Worm (Caenorhabditis elegans) whole organism, young adult: ENCODE results near the gene F58H1.2.

ENCODE experiments used
- B0035.1 ChIP-seq: sonication (generic microtip); optimal IDR thresholded peaks from 2 replicates; lab custom pipeline; 2016; ENCODE audit warnings: missing genetic modification characterization, mild to moderate bottlenecking, missing compliant biosample characterization, missing genotype, missing genetic modification reagents
- F22D6.2 ChIP-seq: sonication (generic microtip); optimal IDR thresholded peaks from 2 replicates; lab custom pipeline; 2016; ENCODE audit warnings: mild to moderate bottlenecking, missing genetic modification characterization, missing compliant biosample characterization
- F23B12.7 ChIP-seq: sonication (generic microtip); optimal IDR thresholded peaks from 2 replicates; lab custom pipeline; 2017; ENCODE audit warnings: missing genetic modification characterization, mild to moderate bottlenecking, missing compliant biosample characterization, antibody characterized with exemption, moderate library complexity; ENCODE audit not compliant: insufficient read depth
- F33H1.4 ChIP-seq: fragments of 200-800 bp; sonication (Bioruptor generic); IDR thresholded peaks from 2 replicates; pipeline ENCODE4 v1.3.6; 2022; ENCODE audit warnings: missing genetic modification reagents, missing genetic modification characterization, missing compliant biosample characterization
- F49E8.2 ChIP-seq: sonication (generic microtip); optimal IDR thresholded peaks from 3 replicates; lab custom pipeline; 2017; ENCODE audit warnings: missing genetic modification characterization, mild to moderate bottlenecking, missing compliant biosample characterization, antibody characterized with exemption, moderate library complexity; ENCODE audit not compliant: insufficient read depth
- F52B5.7 ChIP-seq: sonication (generic microtip); optimal IDR thresholded peaks from 2 replicates; lab custom pipeline; 2016; ENCODE audit warnings: mild to moderate bottlenecking, missing genetic modification characterization, missing compliant biosample characterization
- F55B11.4 ChIP-seq: sonication (generic microtip); optimal IDR thresholded peaks from 2 replicates; lab custom pipeline; 2016; ENCODE audit warnings: missing compliant biosample characterization, missing genetic modification characterization, borderline replicate concordance; ENCODE audit not compliant: insufficient read depth
- T26A5.8 ChIP-seq: sonication (generic microtip); optimal IDR thresholded peaks from 2 replicates; lab custom pipeline; 2016; ENCODE audit warnings: missing genetic modification characterization, missing compliant biosample characterization
- akir-1 ChIP-seq: fragments of 200-800 bp; sonication (Bioruptor generic); optimal IDR thresholded peaks from 2 replicates; lab custom pipeline; 2018; ENCODE audit warnings: mild to moderate bottlenecking, missing genetic modification characterization, moderate library complexity, missing compliant biosample characterization
- bed-2 ChIP-seq: fragments of 200-800 bp; sonication (Bioruptor generic); IDR thresholded peaks from 2 replicates; pipeline ENCODE4 v1.3.6; 2022; ENCODE audit warnings: missing genetic modification reagents, missing genetic modification characterization, missing compliant biosample characterization
- ceh-100 ChIP-seq: fragments of 200-800 bp; sonication (Bioruptor generic); IDR thresholded peaks from 2 replicates; pipeline ENCODE4 v1.3.6; 2022; ENCODE audit warnings: missing genetic modification reagents, missing genetic modification characterization, missing compliant biosample characterization
- chd-7 ChIP-seq: sonication (generic microtip); optimal IDR thresholded peaks from 2 replicates; lab custom pipeline; 2016; ENCODE audit warnings: mild to moderate bottlenecking, missing genetic modification characterization, moderate library complexity, missing compliant biosample characterization
- die-1 ChIP-seq: sonication (generic microtip); optimal IDR thresholded peaks from 2 replicates; lab custom pipeline; 2016; ENCODE audit warnings: missing genotype, mild to moderate bottlenecking, missing genetic modification characterization, missing compliant biosample characterization
- egrh-3 ChIP-seq: fragments of 200-800 bp; sonication (Bioruptor generic); IDR thresholded peaks from 2 replicates; pipeline ENCODE4 v1.3.6; 2022; ENCODE audit warnings: missing genetic modification reagents, missing genetic modification characterization, missing compliant biosample characterization
- ekl-4 ChIP-seq: fragments of 200-800 bp; sonication (Bioruptor generic); IDR thresholded peaks from 2 replicates; pipeline ENCODE4 v1.3.6; 2022; ENCODE audit warnings: missing genetic modification reagents, missing genetic modification characterization, missing compliant biosample characterization
- hrde-1 ChIP-seq: sonication (generic microtip); optimal IDR thresholded peaks from 2 replicates; lab custom pipeline; 2016; ENCODE audit warnings: missing genetic modification characterization, mild to moderate bottlenecking, missing compliant biosample characterization, moderate library complexity, missing genotype, missing genetic modification reagents, borderline replicate concordance
- lsl-1 ChIP-seq: fragments of 200-800 bp; sonication (Bioruptor generic); optimal IDR thresholded peaks from 2 replicates; lab custom pipeline; 2018; ENCODE audit warnings: mild to moderate bottlenecking, missing genetic modification characterization, moderate library complexity, missing compliant biosample characterization
- pbrm-1 ChIP-seq: fragments of 200-800 bp; sonication (Bioruptor generic); IDR thresholded peaks from 2 replicates; pipeline ENCODE4 v1.3.6; 2022; ENCODE audit warnings: missing genetic modification reagents, missing genetic modification characterization, missing compliant biosample characterization
- rcor-1 ChIP-seq: fragments of 200-800 bp; sonication (Bioruptor generic); IDR thresholded peaks from 2 replicates; pipeline ENCODE4 v1.3.6; 2022; ENCODE audit warnings: missing genetic modification reagents, missing genetic modification characterization, missing compliant biosample characterization
- rpc-1 ChIP-seq, 2 experiments: fragments of 150-350 bp in 1 of 2; sonication (generic microtip) in 1 of 2; optimal IDR thresholded peaks; 2 replicates each; lab custom pipeline; 2014 to 2018; ENCODE audit warnings: missing biosample characterization in 1 of 2, missing genetic modification characterization in 1 of 2, missing genetic modification reagents in 1 of 2, missing genotype in 1 of 2
- sdz-38 ChIP-seq: sonication (generic microtip); optimal IDR thresholded peaks from 2 replicates; lab custom pipeline; 2016; ENCODE audit warnings: missing genotype, missing genetic modification characterization, missing compliant biosample characterization
- snpc-1.3 ChIP-seq: sonication (generic microtip); optimal IDR thresholded peaks from 2 replicates; lab custom pipeline; 2017; ENCODE audit warnings: missing genetic modification characterization, mild to moderate bottlenecking, missing compliant biosample characterization, antibody characterized with exemption, moderate library complexity, missing genotype, missing genetic modification reagents; ENCODE audit not compliant: insufficient read depth
- snpc-4 ChIP-seq, 5 experiments: fragments of 150-350 bp in 1 of 5; sonication (generic microtip) in 4 of 5; optimal IDR thresholded peaks; 2 replicates each; lab custom pipeline; 2014 to 2018; ENCODE audit warnings: missing genetic modification characterization in 5 of 5, missing biosample characterization in 3 of 5, antibody characterized with exemption in 2 of 5, mild to moderate bottlenecking in 2 of 5, missing compliant biosample characterization in 2 of 5, missing genotype in 2 of 5, moderate library complexity in 2 of 5, missing genetic modification reagents in 1 of 5
- somi-1 ChIP-seq: fragments of 200-800 bp; sonication (Bioruptor generic); optimal IDR thresholded peaks from 2 replicates; lab custom pipeline; 2018; ENCODE audit warnings: mild to moderate bottlenecking, missing genetic modification characterization, missing compliant biosample characterization
- tbp1 ChIP-seq: fragments of 200-800 bp; sonication (Bioruptor generic); optimal IDR thresholded peaks from 2 replicates; lab custom pipeline; 2018; ENCODE audit warnings: mild to moderate bottlenecking, missing genetic modification characterization, missing compliant biosample characterization
- tlf-1 ChIP-seq: fragments of 200-800 bp; sonication (Bioruptor generic); optimal IDR thresholded peaks from 2 replicates; lab custom pipeline; 2018; ENCODE audit warnings: mild to moderate bottlenecking, missing genetic modification characterization, missing compliant biosample characterization
- unc-130 ChIP-seq: sonication (generic microtip); optimal IDR thresholded peaks from 2 replicates; lab custom pipeline; 2016; ENCODE audit warnings: missing genetic modification reagents, missing genetic modification characterization, missing compliant biosample characterization
- ztf-22 ChIP-seq: fragments of 200-800 bp; sonication (Bioruptor generic); optimal IDR thresholded peaks from 2 replicates; lab custom pipeline; 2018; ENCODE audit warnings: mild to moderate bottlenecking, missing genetic modification characterization, moderate library complexity, missing compliant biosample characterization
- ztf-26 ChIP-seq: sonication (generic microtip); optimal IDR thresholded peaks from 2 replicates; lab custom pipeline; 2017; ENCODE audit warnings: missing genetic modification characterization, missing compliant biosample characterization

F58H1.2 gene

ce11 chrV:11949509-11950117 is 20.7 kb downstream of the F58H1.2 start (continued):
- TF ChIP-seq unc-130 (GFP tag; lab: Kevin White, UChicago) (no peak), F23B12.7 (no peak), rcor-1 (GFP tag; lab: Robert Waterston, UW) (no peak)

- TF ChIP-seq lsl-1 (GFP tag; lab: Kevin White, UChicago) (no peak), tbp1 (no peak), snpc-1.3 (no peak), ztf-26 (no peak), bed-2 (GFP tag; lab: Robert Waterston, UW) (no peak), somi-1 (GFP tag; lab: Kevin White, UChicago) (no peak), F22D6.2 (tag; lab: Kevin White, UChicago) (no peak), rpc-1 (optimal IDR thresholded peaks at IDR 0.05; lab: Kevin White, UChicago) (no peak), rpc-1 (tag; optimal IDR thresholded peaks at IDR 0.05; lab: Kevin White, UChicago) (no peak), akir-1 (GFP tag; lab: Kevin White, UChicago) (no peak), sdz-38 (no peak), F49E8.2 (tag; lab: Kevin White, UChicago) (no peak), ekl-4 (GFP tag; lab: Robert Waterston, UW) (no peak), F55B11.4 (tag; lab: Kevin White, UChicago) (no peak), snpc-4 (GFP tag; optimal IDR thresholded peaks at IDR 0.05; lab: Kevin White, UChicago) (no peak), snpc-4 (tag; optimal IDR thresholded peaks at IDR 0.05; lab: Kevin White, UChicago) (no peak), egrh-3 (GFP tag; lab: Robert Waterston, UW) (no peak), T26A5.8 (tag; lab: Kevin White, UChicago) (no peak)
Measured at ce11 chrV:11951227-11951626, 22.3 kb downstream of the F58H1.2 start.

DNA sequence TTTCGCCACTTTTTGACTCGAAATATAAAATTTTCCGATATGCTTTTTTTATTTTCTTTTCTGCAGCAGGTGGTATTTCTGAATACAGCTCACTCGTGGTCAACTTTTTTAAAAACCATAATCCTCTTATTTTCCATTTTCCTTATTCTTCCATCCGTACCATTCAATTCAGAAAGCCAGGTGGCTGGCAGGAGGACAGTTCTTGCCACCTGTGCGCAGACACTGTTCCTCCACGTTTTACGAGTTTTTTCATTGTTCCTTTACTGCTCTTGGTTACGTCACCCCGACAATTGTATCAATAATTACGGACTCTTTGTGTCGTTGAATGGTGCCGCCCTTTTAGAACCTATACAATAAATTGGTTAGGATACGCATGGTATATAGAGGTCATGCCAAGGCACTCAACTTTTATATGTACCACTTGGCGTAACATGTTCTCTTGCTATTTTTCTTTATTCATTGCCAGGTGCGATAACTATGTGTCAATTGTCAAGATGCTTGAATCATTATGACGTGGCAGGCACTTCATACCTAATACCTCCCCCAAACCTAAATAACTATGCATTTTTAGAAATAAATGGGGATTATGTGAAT is 24.1 kb downstream of the F58H1.2 start:
- no peak for TF ChIP-seq die-1
- no peak for TF ChIP-seq pbrm-1 (GFP tag; lab: Robert Waterston, UW)
- TF ChIP-seq rcor-1 (GFP tag; lab: Robert Waterston, UW), result no peak
- TF ChIP-seq F52B5.7, result no peak

- TF ChIP-seq hrde-1, result no peak
- TF ChIP-seq B0035.1 (tag; lab: Kevin White, UChicago), result no peak
- no peak for TF ChIP-seq chd-7
- no peak for TF ChIP-seq ceh-100
- TF ChIP-seq tlf-1, result no peak
- TF ChIP-seq ztf-22 (GFP tag; lab: Kevin White, UChicago), result no peak
- TF ChIP-seq F33H1.4 (GFP tag; lab: Robert Waterston, UW), result no peak
Measured at ce11 chrV:11953621-11954020, 24.7 kb downstream of the F58H1.2 start.

- no peak for TF ChIP-seq F52B5.7
- TF ChIP-seq lsl-1 (GFP tag; lab: Kevin White, UChicago), result no peak
- no peak for TF ChIP-seq rpc-1 (optimal IDR thresholded peaks at IDR 0.05; lab: Kevin White, UChicago)
- no peak for TF ChIP-seq rpc-1 (tag; optimal IDR thresholded peaks at IDR 0.05; lab: Kevin White, UChicago)
Measured at ce11 chrV:11955617-11956016, 26.7 kb downstream of the F58H1.2 start.
